Fruit fly (Drosophila melanogaster) whole organism: ENCODE data around the gene pico.

ENCODE experiments used
- CG8478 ChIP-seq: fragments of >200 bp; optimal IDR thresholded peaks from 2 replicates; lab custom pipeline; 2018; ENCODE audit warnings: inconsistent platforms
- Dll ChIP-seq: fragments of >200 bp; optimal IDR thresholded peaks from 2 replicates; lab custom pipeline; 2017
- EcR ChIP-seq, 2 experiments: fragments of >200 bp; optimal IDR thresholded peaks; 2 replicates each; lab custom pipeline; 2017; ENCODE audit warnings: missing biosample characterization in 2 of 2, missing genetic modification characterization in 2 of 2, missing genetic modification reagents in 2 of 2
- pan ChIP-seq: fragments of >200 bp; optimal IDR thresholded peaks from 2 replicates; lab custom pipeline; 2017
- psq ChIP-seq: fragments of >200 bp; optimal IDR thresholded peaks from 2 replicates; lab custom pipeline; 2017
- usp ChIP-seq: fragments of >200 bp; optimal IDR thresholded peaks from 2 replicates; lab custom pipeline; 2017; ENCODE audit warnings: missing biosample characterization, missing genetic modification characterization, mixed read lengths

- TF ChIP-seq EcR (GFP tag; optimal IDR thresholded peaks at IDR 0.05; lab: Kevin White, UChicago) (no peak), pan (lab: Kevin White, UChicago) (no peak), usp (GFP tag; lab: Kevin White, UChicago) (no peak), Dll (no peak), CG8478 (lab: Kevin White, UChicago) (no peak), psq (no peak)
Observed at dm6 chrX:19890010-19890665, 38.3 kb upstream of the pico start, which contains the start of gene amn.
